Worm (Caenorhabditis elegans) whole organism, young adult: ENCODE measurements around the gene T23F11.6.

Experiments used
- B0019.2 ChIP-seq: fragments of 200-800 bp; sonication (Bioruptor generic); conservative IDR thresholded peaks from 2 replicates; pipeline ENCODE4 v1.3.6; 2022; ENCODE audit warnings: missing genetic modification reagents, missing genetic modification characterization, missing compliant biosample characterization
- B0336.3 ChIP-seq: fragments of 200-800 bp; sonication (Bioruptor generic); IDR thresholded peaks from 2 replicates; pipeline ENCODE4 v1.3.6; 2022; ENCODE audit warnings: missing genetic modification characterization, missing compliant biosample characterization
- C06A6.2 ChIP-seq: fragments of 200-800 bp; sonication (Bioruptor generic); conservative IDR thresholded peaks from 2 replicates; pipeline ENCODE4 v1.3.6; 2022; ENCODE audit warnings: missing genetic modification characterization, missing compliant biosample characterization
- F10E7.11 ChIP-seq: sonication (generic microtip); optimal IDR thresholded peaks from 2 replicates; lab custom pipeline; 2017; ENCODE audit warnings: mild to moderate bottlenecking, missing genetic modification characterization, moderate library complexity, missing compliant biosample characterization
- F23B12.7 ChIP-seq: sonication (generic microtip); optimal IDR thresholded peaks from 2 replicates; lab custom pipeline; 2017; ENCODE audit warnings: missing genetic modification characterization, mild to moderate bottlenecking, missing compliant biosample characterization, antibody characterized with exemption, moderate library complexity; ENCODE audit not compliant: insufficient read depth
- F37B4.10 ChIP-seq: fragments of 200-800 bp; sonication (Bioruptor generic); IDR thresholded peaks from 2 replicates; pipeline ENCODE4 v1.3.6; 2022; ENCODE audit warnings: missing genetic modification characterization, missing compliant biosample characterization
- F57C9.4 ChIP-seq: sonication (generic microtip); optimal IDR thresholded peaks from 2 replicates; lab custom pipeline; 2017; ENCODE audit warnings: mild to moderate bottlenecking, missing genetic modification characterization, missing compliant biosample characterization
- Y53G8AR.9 ChIP-seq: fragments of 200-800 bp; sonication (Bioruptor generic); conservative IDR thresholded peaks from 2 replicates; pipeline ENCODE4 v1.3.6; 2022; ENCODE audit warnings: missing genetic modification reagents, missing genetic modification characterization, missing compliant biosample characterization
- Y79H2A.3 ChIP-seq: fragments of 200-800 bp; sonication (Bioruptor generic); conservative IDR thresholded peaks from 2 replicates; pipeline ENCODE4 v1.3.6; 2022; ENCODE audit warnings: missing genetic modification reagents, missing genetic modification characterization, missing compliant biosample characterization
- Y95B8A.8 ChIP-seq: fragments of 200-800 bp; sonication (Bioruptor generic); IDR thresholded peaks from 2 replicates; pipeline ENCODE4 v1.3.6; 2022; ENCODE audit warnings: missing genetic modification reagents, missing genetic modification characterization, missing compliant biosample characterization
- akir-1 ChIP-seq: fragments of 200-800 bp; sonication (Bioruptor generic); optimal IDR thresholded peaks from 2 replicates; lab custom pipeline; 2018; ENCODE audit warnings: mild to moderate bottlenecking, missing genetic modification characterization, moderate library complexity, missing compliant biosample characterization
- ama-1 ChIP-seq, 3 experiments: fragments of 150-350 bp in 1 of 3; sonication (generic microtip) in 2 of 3; optimal IDR thresholded peaks; 2 replicates each; lab custom pipeline; 2014 to 2018; ENCODE audit warnings: missing biosample characterization in 2 of 3, missing genetic modification characterization in 2 of 3, missing genetic modification reagents in 2 of 3
- bed-2 ChIP-seq: fragments of 200-800 bp; sonication (Bioruptor generic); IDR thresholded peaks from 2 replicates; pipeline ENCODE4 v1.3.6; 2022; ENCODE audit warnings: missing genetic modification reagents, missing genetic modification characterization, missing compliant biosample characterization
- ccch-3 ChIP-seq: fragments of 200-800 bp; sonication (Bioruptor generic); optimal IDR thresholded peaks from 2 replicates; lab custom pipeline; 2018; ENCODE audit warnings: mild to moderate bottlenecking, missing genetic modification characterization, missing compliant biosample characterization
- cebp-1 ChIP-seq, 2 experiments: fragments of 200-800 bp in 1 of 2; sonication (Bioruptor generic) in 1 of 2; sonication (generic microtip) in 1 of 2; IDR thresholded peaks in 1 of 2; optimal IDR thresholded peaks in 1 of 2; 2 replicates each; pipeline versions ENCODE4 v1.3.6 to Lab custom; 2017 to 2022; ENCODE audit warnings: missing compliant biosample characterization in 2 of 2, missing genetic modification characterization in 2 of 2, mild to moderate bottlenecking in 1 of 2, missing genetic modification reagents in 1 of 2, moderate library complexity in 1 of 2
- ceh-27 ChIP-seq: fragments of 200-800 bp; sonication (Bioruptor generic); optimal IDR thresholded peaks from 2 replicates; lab custom pipeline; 2018; ENCODE audit warnings: mild to moderate bottlenecking, missing genetic modification characterization, moderate library complexity, missing compliant biosample characterization
- ceh-40 ChIP-seq: fragments of 200-800 bp; sonication (Bioruptor generic); IDR thresholded peaks from 2 replicates; pipeline ENCODE4 v1.3.6; 2022; ENCODE audit warnings: missing genetic modification characterization, missing compliant biosample characterization
- dox-1 ChIP-seq: fragments of 200-800 bp; sonication (Bioruptor generic); IDR thresholded peaks from 2 replicates; pipeline ENCODE4 v1.3.6; 2022; ENCODE audit warnings: missing genetic modification reagents, missing genetic modification characterization, missing compliant biosample characterization
- dpff-1 ChIP-seq: sonication (generic microtip); optimal IDR thresholded peaks from 2 replicates; lab custom pipeline; 2017; ENCODE audit warnings: mild to moderate bottlenecking, missing genetic modification characterization, missing compliant biosample characterization
- dpl-1 ChIP-seq: fragments of 150-350 bp; optimal IDR thresholded peaks from 2 replicates; lab custom pipeline; 2014; ENCODE audit warnings: missing biosample characterization, missing genetic modification reagents, missing genetic modification characterization
- egl-44 ChIP-seq: fragments of 200-800 bp; sonication (Bioruptor generic); IDR thresholded peaks from 2 replicates; pipeline ENCODE4 v1.3.6; 2022; ENCODE audit warnings: missing genetic modification reagents, missing genetic modification characterization, missing compliant biosample characterization
- ets-4 ChIP-seq: fragments of 200-800 bp; sonication (Bioruptor generic); optimal IDR thresholded peaks from 2 replicates; lab custom pipeline; 2018; ENCODE audit warnings: mild to moderate bottlenecking, missing genetic modification characterization, missing compliant biosample characterization
- fkh-3 ChIP-seq: sonication (generic microtip); optimal IDR thresholded peaks from 2 replicates; lab custom pipeline; 2016; ENCODE audit warnings: mild to moderate bottlenecking, missing genetic modification characterization, missing compliant biosample characterization
- him-1 ChIP-seq: sonication (generic microtip); optimal IDR thresholded peaks from 2 replicates; lab custom pipeline; 2016; ENCODE audit warnings: missing genotype, missing genetic modification reagents, missing genetic modification characterization, missing compliant biosample characterization
- hlh-12 ChIP-seq: sonication (generic microtip); optimal IDR thresholded peaks from 2 replicates; lab custom pipeline; 2016; ENCODE audit warnings: missing genetic modification characterization, missing compliant biosample characterization
- hrde-1 ChIP-seq: sonication (generic microtip); optimal IDR thresholded peaks from 2 replicates; lab custom pipeline; 2016; ENCODE audit warnings: missing genetic modification characterization, mild to moderate bottlenecking, missing compliant biosample characterization, moderate library complexity, missing genotype, missing genetic modification reagents, borderline replicate concordance
- hsf-1 ChIP-seq: fragments of 200-800 bp; sonication (Bioruptor generic); IDR thresholded peaks from 2 replicates; pipeline ENCODE4 v1.3.6; 2022; ENCODE audit warnings: missing genetic modification reagents, missing genetic modification characterization, missing compliant biosample characterization
- lag-1 ChIP-seq: fragments of 200-800 bp; sonication (Bioruptor generic); IDR thresholded peaks from 2 replicates; pipeline ENCODE4 v1.3.6; 2022; ENCODE audit warnings: missing genetic modification reagents, missing genetic modification characterization, missing compliant biosample characterization
- let-607 ChIP-seq, 2 experiments: fragments of 200-800 bp in 1 of 2; sonication (Bioruptor generic) in 1 of 2; sonication (generic microtip) in 1 of 2; optimal IDR thresholded peaks; 2 replicates each; lab custom pipeline; 2016 to 2018; ENCODE audit warnings: mild to moderate bottlenecking in 2 of 2, missing compliant biosample characterization in 2 of 2, missing genetic modification characterization in 2 of 2, moderate library complexity in 2 of 2, missing genotype in 1 of 2
- lir-1 ChIP-seq: fragments of 200-800 bp; sonication (Bioruptor generic); conservative IDR thresholded peaks from 2 replicates; pipeline ENCODE4 v1.3.6; 2022; ENCODE audit warnings: missing genetic modification reagents, missing genetic modification characterization, missing compliant biosample characterization
- mcd-1 ChIP-seq: fragments of 200-800 bp; sonication (Bioruptor generic); IDR thresholded peaks from 2 replicates; pipeline ENCODE4 v1.3.6; 2022; ENCODE audit warnings: missing genetic modification reagents, missing genetic modification characterization, missing compliant biosample characterization
- mes-4 ChIP-seq: sonication (generic microtip); optimal IDR thresholded peaks from 2 replicates; lab custom pipeline; 2016; ENCODE audit warnings: missing genotype, missing genetic modification characterization, missing compliant biosample characterization
- nhr-179 ChIP-seq: sonication (generic microtip); optimal IDR thresholded peaks from 2 replicates; lab custom pipeline; 2016; ENCODE audit warnings: mild to moderate bottlenecking, missing genetic modification characterization, missing compliant biosample characterization
- nhr-90 ChIP-seq: sonication (generic microtip); optimal IDR thresholded peaks from 2 replicates; lab custom pipeline; 2016; ENCODE audit warnings: missing genotype, mild to moderate bottlenecking, missing genetic modification characterization, missing compliant biosample characterization
- rcor-1 ChIP-seq: fragments of 200-800 bp; sonication (Bioruptor generic); IDR thresholded peaks from 2 replicates; pipeline ENCODE4 v1.3.6; 2022; ENCODE audit warnings: missing genetic modification reagents, missing genetic modification characterization, missing compliant biosample characterization
- rec-8 ChIP-seq, 2 experiments: sonication (generic microtip); optimal IDR thresholded peaks; 2 replicates each; lab custom pipeline; 2016; ENCODE audit warnings: mild to moderate bottlenecking in 2 of 2, missing genetic modification characterization in 2 of 2, missing genetic modification reagents in 2 of 2, missing genotype in 2 of 2, missing biosample characterization in 1 of 2, missing compliant biosample characterization in 1 of 2, moderate library complexity in 1 of 2
- rpc-1 ChIP-seq, 2 experiments: fragments of 150-350 bp in 1 of 2; sonication (generic microtip) in 1 of 2; optimal IDR thresholded peaks; 2 replicates each; lab custom pipeline; 2014 to 2018; ENCODE audit warnings: missing biosample characterization in 1 of 2, missing genetic modification characterization in 1 of 2, missing genetic modification reagents in 1 of 2, missing genotype in 1 of 2
- sdz-38 ChIP-seq: sonication (generic microtip); optimal IDR thresholded peaks from 2 replicates; lab custom pipeline; 2016; ENCODE audit warnings: missing genotype, missing genetic modification characterization, missing compliant biosample characterization
- sea-2 ChIP-seq: fragments of 200-800 bp; sonication (Bioruptor generic); IDR thresholded peaks from 2 replicates; pipeline ENCODE4 v1.3.6; 2022; ENCODE audit warnings: missing genetic modification characterization, missing compliant biosample characterization
- snpc-1.3 ChIP-seq: sonication (generic microtip); optimal IDR thresholded peaks from 2 replicates; lab custom pipeline; 2017; ENCODE audit warnings: missing genetic modification characterization, mild to moderate bottlenecking, missing compliant biosample characterization, antibody characterized with exemption, moderate library complexity, missing genotype, missing genetic modification reagents; ENCODE audit not compliant: insufficient read depth
- somi-1 ChIP-seq: fragments of 200-800 bp; sonication (Bioruptor generic); optimal IDR thresholded peaks from 2 replicates; lab custom pipeline; 2018; ENCODE audit warnings: mild to moderate bottlenecking, missing genetic modification characterization, missing compliant biosample characterization
- tbp1 ChIP-seq: fragments of 200-800 bp; sonication (Bioruptor generic); optimal IDR thresholded peaks from 2 replicates; lab custom pipeline; 2018; ENCODE audit warnings: mild to moderate bottlenecking, missing genetic modification characterization, missing compliant biosample characterization
- unc-62 ChIP-seq: fragments of 150-350 bp; optimal IDR thresholded peaks from 2 replicates; lab custom pipeline; 2014; ENCODE audit warnings: missing biosample characterization, missing genetic modification reagents, missing genetic modification characterization
- zim-3 ChIP-seq: sonication (generic microtip); optimal IDR thresholded peaks from 2 replicates; lab custom pipeline; 2017; ENCODE audit warnings: mild to moderate bottlenecking, missing genetic modification characterization, moderate library complexity, missing compliant biosample characterization
- ztf-28 ChIP-seq: fragments of 200-800 bp; sonication (Bioruptor generic); IDR thresholded peaks from 2 replicates; pipeline ENCODE4 v1.3.6; 2022; ENCODE audit warnings: missing genetic modification reagents, missing genetic modification characterization, missing compliant biosample characterization

Gene T23F11.6

ce11 chrIII:4649811-4650544 is 2.3 kb upstream of the T23F11.6 start, which contains the start of gene ppm-2 (continued):
- TF ChIP-seq dpff-1 (tag; lab: Kevin White, UChicago) (no peak), let-607 (tag; optimal IDR thresholded peaks at IDR 0.05; lab: Kevin White, UChicago) (peak in 1 of 2 experiments; percentile 25), ceh-40 (GFP tag; lab: Robert Waterston, UW) (no peak), F57C9.4 (tag; lab: Kevin White, UChicago) (no peak), somi-1 (GFP tag; lab: Kevin White, UChicago) (no peak), hsf-1 (GFP tag; lab: Robert Waterston, UW) (no peak), lir-1 (GFP tag; lab: Robert Waterston, UW) (no peak), rcor-1 (peak; percentile 43; the same call in 1 of the 2 replicates), sea-2 (GFP tag; lab: Robert Waterston, UW) (no peak), ccch-3 (GFP tag; lab: Kevin White, UChicago) (no peak), dpl-1 (GFP tag; lab: Kevin White, UChicago) (peak; percentile 38), B0336.3 (GFP tag; lab: Robert Waterston, UW) (no peak), rec-8 (tag; optimal IDR thresholded peaks at IDR 0.05; lab: Kevin White, UChicago) (no peak), bed-2 (no peak), Y95B8A.8 (GFP tag; lab: Robert Waterston, UW) (no peak), F10E7.11 (no peak), tbp1 (GFP tag; lab: Kevin White, UChicago) (no peak), dox-1 (GFP tag; lab: Robert Waterston, UW) (no peak), B0019.2 (GFP tag; lab: Robert Waterston, UW) (no peak), mcd-1 (GFP tag; lab: Robert Waterston, UW) (0 out of 2 replicates have a peak, but pooled peaks have one; percentile 13), egl-44 (GFP tag; lab: Robert Waterston, UW) (no peak), F37B4.10 (GFP tag; lab: Robert Waterston, UW) (no peak), ets-4 (no peak), sdz-38 (tag; lab: Kevin White, UChicago) (no peak), rpc-1 (optimal IDR thresholded peaks at IDR 0.05; lab: Kevin White, UChicago) (no peak), rpc-1 (tag; optimal IDR thresholded peaks at IDR 0.05; lab: Kevin White, UChicago) (no peak), akir-1 (GFP tag; lab: Kevin White, UChicago) (no peak), Y79H2A.3 (GFP tag; lab: Robert Waterston, UW) (no peak), zim-3 (tag; lab: Kevin White, UChicago) (no peak), him-1 (tag; lab: Kevin White, UChicago) (peak; percentile 54), unc-62 (GFP tag; lab: Kevin White, UChicago) (no peak), snpc-1.3 (tag; lab: Kevin White, UChicago) (peak; percentile 21)

ce11 chrIII:4649363-4649768 is 1.6 kb upstream of the T23F11.6 start:
- TF ChIP-seq ama-1 (optimal IDR thresholded peaks at IDR 0.05; lab: Kevin White, UChicago) (no peak), ama-1 (GFP tag; optimal IDR thresholded peaks at IDR 0.05; lab: Kevin White, UChicago) (no peak), him-1 (tag; lab: Kevin White, UChicago) (no peak), fkh-3 (tag; lab: Kevin White, UChicago) (no peak), ceh-27 (GFP tag; lab: Kevin White, UChicago) (peak; percentile 90), F23B12.7 (tag; lab: Kevin White, UChicago) (peak; percentile 17), lag-1 (GFP tag; lab: Robert Waterston, UW) (no peak), Y53G8AR.9 (peak; percentile 53; the same call in 1 of the 2 replicates), cebp-1 (GFP tag; IDR thresholded peaks at IDR 0.05; lab: Robert Waterston, UW) (peak; percentile 37; the same call in 1 of the 2 replicates), cebp-1 (tag; optimal IDR thresholded peaks at IDR 0.05; lab: Kevin White, UChicago) (peak; percentile 93), hrde-1 (no peak), tbp1 (GFP tag; lab: Kevin White, UChicago) (peak; percentile 70), mes-4 (no peak), hlh-12 (no peak), ztf-28 (GFP tag; lab: Robert Waterston, UW) (no peak), nhr-179 (no peak), rcor-1 (peak; percentile 46), nhr-90 (tag; lab: Kevin White, UChicago) (peak; percentile 92), ets-4 (peak; percentile 86), C06A6.2 (peak; percentile 84)
